Fruit fly (Drosophila melanogaster): ENCODE measurements around the gene CG31678.

- no peak for TF ChIP-seq svp (GFP tag)
- no peak for TF ChIP-seq OdsH (GFP tag; optimal IDR thresholded peaks at IDR 0.05)
- no peak for TF ChIP-seq CG8119 (GFP tag; IDR thresholded peaks at IDR 0.05)
- no peak for TF ChIP-seq Eip93F (GFP tag; optimal IDR thresholded peaks at IDR 0.05)
- TF ChIP-seq fd59A (GFP tag; optimal IDR thresholded peaks at IDR 0.05), result no peak
- no peak for TF ChIP-seq acj6 (GFP tag; optimal IDR thresholded peaks at IDR 0.05)
- no peak for TF ChIP-seq CG6808 (GFP tag; optimal IDR thresholded peaks at IDR 0.05)
- no peak for TF ChIP-seq pdm3 (GFP tag; optimal IDR thresholded peaks at IDR 0.05)
- TF ChIP-seq CG1621 (tag; optimal IDR thresholded peaks at IDR 0.05), result no peak
- no peak for TF ChIP-seq Hr39 (GFP tag; optimal IDR thresholded peaks at IDR 0.05)
- no peak for TF ChIP-seq CG6854 (GFP tag; optimal IDR thresholded peaks at IDR 0.05)
- no peak for TF ChIP-seq net (GFP tag; optimal IDR thresholded peaks at IDR 0.05)
- no peak for TF ChIP-seq CG11762 (GFP tag; optimal IDR thresholded peaks at IDR 0.05; ENCODE audit: insufficient read depth)
- no peak for TF ChIP-seq CG10669 (GFP tag; optimal IDR thresholded peaks at IDR 0.05)
These were observed 41.5 kb downstream of the CG31678 start, which contains the start of gene CG17472 for dm6 chr2L:20634215-20634614.

All from whole organism, prepupa.